Worm (Caenorhabditis elegans): ENCODE measurements around the gene tbc-18.

- TF ChIP-seq madf-10 (tag; optimal IDR thresholded peaks at IDR 0.05) = no peak
- TF ChIP-seq fkh-3 (tag; optimal IDR thresholded peaks at IDR 0.05) = no peak
- no peak for TF ChIP-seq attf-5 (GFP tag; optimal IDR thresholded peaks at IDR 0.05)
- no peak for TF ChIP-seq lin-35 (GFP tag; optimal IDR thresholded peaks at IDR 0.05)
- no peak for TF ChIP-seq D2030.7 (GFP tag; IDR thresholded peaks at IDR 0.05)
- no peak for TF ChIP-seq cebp-1 (GFP tag; IDR thresholded peaks at IDR 0.05)
- no peak for TF ChIP-seq cebp-1 (tag; optimal IDR thresholded peaks at IDR 0.05)
- TF ChIP-seq F57A8.1 (GFP tag; optimal IDR thresholded peaks at IDR 0.05) = no peak
These were observed 43.2 kb downstream of the tbc-18 start for ce11 chrX:8421594-8421993.

Data from whole organism, young adult.